Worm (Caenorhabditis elegans) whole organism, midembryonic: ENCODE measurements around the gene osm-8.

Source experiments
- T22C8.4 ChIP-seq: fragments of 200-800 bp; sonication (Bioruptor generic); IDR thresholded peaks from 2 replicates; pipeline ENCODE4 v1.3.6; 2022; ENCODE audit warnings: missing genetic modification characterization, missing compliant biosample characterization
- cog-1 ChIP-seq: sonication (generic microtip); optimal IDR thresholded peaks from 2 replicates; lab custom pipeline; 2016; ENCODE audit warnings: missing genetic modification characterization, missing compliant biosample characterization
- flt-1 ChIP-seq: fragments of 200-800 bp; sonication (Bioruptor generic); IDR thresholded peaks from 2 replicates; pipeline ENCODE4 v1.3.6; 2022; ENCODE audit warnings: missing genetic modification characterization, missing compliant biosample characterization
- med-1 ChIP-seq: sonication (generic microtip); optimal IDR thresholded peaks from 2 replicates; lab custom pipeline; 2017; ENCODE audit warnings: missing genetic modification characterization, mild to moderate bottlenecking, missing compliant biosample characterization, antibody characterized with exemption, missing genetic modification reagents; ENCODE audit not compliant: insufficient read depth
- ref-1 ChIP-seq: fragments of 200-800 bp; sonication (Bioruptor generic); conservative IDR thresholded peaks from 2 replicates; pipeline ENCODE4 v1.3.6; 2022; ENCODE audit warnings: missing genetic modification reagents, missing genetic modification characterization, missing compliant biosample characterization
- tab-1 ChIP-seq: fragments of 200-800 bp; sonication (Bioruptor generic); IDR thresholded peaks from 2 replicates; pipeline ENCODE4 v1.3.6; 2022; ENCODE audit warnings: missing genetic modification characterization, missing compliant biosample characterization
- ztf-23 ChIP-seq: fragments of 200-800 bp; sonication (Bioruptor generic); IDR thresholded peaks from 2 replicates; pipeline ENCODE4 v1.3.6; 2022; ENCODE audit warnings: missing genetic modification reagents, missing genetic modification characterization, missing compliant biosample characterization
- ztf-29 ChIP-seq: fragments of 200-800 bp; sonication (Bioruptor generic); IDR thresholded peaks from 2 replicates; pipeline ENCODE4 v1.3.6; 2022; ENCODE audit warnings: missing genetic modification reagents, missing genetic modification characterization, missing compliant biosample characterization

The osm-8 gene

DNA sequence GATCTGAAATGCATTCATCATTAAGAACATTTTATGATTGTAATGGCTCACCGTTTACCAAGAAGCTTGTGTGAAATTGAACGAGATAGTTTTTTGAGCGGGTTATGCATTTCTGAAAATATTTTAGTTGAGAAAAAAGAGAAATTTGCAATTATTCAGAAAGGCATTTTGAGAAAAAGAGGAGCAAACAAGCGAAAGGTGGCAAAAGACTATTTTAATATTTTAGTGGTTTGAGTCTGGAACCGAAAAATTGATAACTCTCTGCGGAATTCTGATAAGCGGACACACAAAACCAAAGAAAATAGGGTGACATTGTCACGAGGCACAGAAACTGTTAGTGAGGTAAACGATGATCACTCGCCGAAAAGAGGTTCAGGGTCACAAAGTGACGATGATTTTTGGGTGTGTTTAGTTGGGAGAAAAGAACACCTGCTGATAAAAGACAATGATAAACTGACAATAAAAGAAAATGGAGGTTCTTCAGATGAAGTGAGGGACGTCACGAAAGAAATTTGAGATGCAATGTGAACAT lies 50.4 kb downstream of the osm-8 start:
- TF ChIP-seq ref-1 (no peak), ztf-29 (GFP tag; lab: Robert Waterston, UW) (no peak), tab-1 (no peak), cog-1 (no peak), flt-1 (no peak), med-1 (no peak), ztf-23 (GFP tag; lab: Robert Waterston, UW) (no peak), T22C8.4 (GFP tag; lab: Robert Waterston, UW) (no peak)
